Fruit fly (Drosophila melanogaster): ENCODE data around the gene mRpS11.
A peak's percentile ranks its signal among the peaks of the same experiment; 100 is the strongest.

Gene mRpS11

dm6 chr3R:17060244-17060664, 12.3 kb upstream of the mRpS11 start:
- TF ChIP-seq EcR (GFP tag; optimal IDR thresholded peaks at IDR 0.05) (no peak), CG10348 (GFP tag; IDR thresholded peaks at IDR 0.05) (no peak), Ets98B (GFP tag; IDR thresholded peaks at IDR 0.05) (peak; percentile 42), CG34367 (tag; optimal IDR thresholded peaks at IDR 0.05) (peak; percentile 39), CG8159 (tag; optimal IDR thresholded peaks at IDR 0.05) (peak; percentile 79), Snoo (tag; optimal IDR thresholded peaks at IDR 0.05) (no peak), Pif1B (GFP tag; optimal IDR thresholded peaks at IDR 0.05) (peak; percentile 74), CG12605 (GFP tag; IDR thresholded peaks at IDR 0.05) (0 out of 2 replicates have a peak, but pooled peaks have one; percentile 29), CG17806 (tag; optimal IDR thresholded peaks at IDR 0.05) (peak; percentile 67), D1 (tag; optimal IDR thresholded peaks at IDR 0.05) (peak; percentile 65), CG14655 (GFP tag; optimal IDR thresholded peaks at IDR 0.05) (peak; percentile 90), CG15710 (tag; optimal IDR thresholded peaks at IDR 0.05) (peak; percentile 70), rn (GFP tag; IDR thresholded peaks at IDR 0.05) (no peak; the same call in 1 of the 2 replicates), CG4496 (GFP tag; IDR thresholded peaks at IDR 0.05) (peak; percentile 77), fd96Ca (GFP tag; IDR thresholded peaks at IDR 0.05) (0 out of 3 replicates have a peak, but pooled peaks have one; percentile 6), CG13204 (GFP tag; optimal IDR thresholded peaks at IDR 0.05) (no peak), Pif1A (GFP tag; optimal IDR thresholded peaks at IDR 0.05) (peak; percentile 77), CG9948 (tag; optimal IDR thresholded peaks at IDR 0.05) (peak; percentile 75), CG32121 (GFP tag; IDR thresholded peaks at IDR 0.05) (no peak; the same call in 1 of the 2 replicates), gl (tag; optimal IDR thresholded peaks at IDR 0.05) (peak; percentile 13), CG8301 (tag; optimal IDR thresholded peaks at IDR 0.05) (peak; percentile 78)

- no peak for TF ChIP-seq Pif1B (GFP tag; optimal IDR thresholded peaks at IDR 0.05)
- no peak for TF ChIP-seq CG13204 (GFP tag; optimal IDR thresholded peaks at IDR 0.05)
- TF ChIP-seq D1 (tag; optimal IDR thresholded peaks at IDR 0.05) = no peak
- no peak for TF ChIP-seq CG10348 (GFP tag; IDR thresholded peaks at IDR 0.05)
These were observed 11.6 kb upstream of the mRpS11 start for dm6 chr3R:17060809-17061394.

dm6 chr3R:17061736-17062371, 10.7 kb upstream of the mRpS11 start:
- TF ChIP-seq CG13204 (GFP tag; optimal IDR thresholded peaks at IDR 0.05) (peak; percentile 92), Snoo (tag; optimal IDR thresholded peaks at IDR 0.05) (peak; percentile 51), CG8301 (tag; optimal IDR thresholded peaks at IDR 0.05) (no peak), CG8159 (tag; optimal IDR thresholded peaks at IDR 0.05) (no peak), EcR (GFP tag; optimal IDR thresholded peaks at IDR 0.05) (peak; percentile 78), fd96Ca (GFP tag; IDR thresholded peaks at IDR 0.05) (0 out of 3 replicates have a peak, but pooled peaks have one; percentile 24), CG9948 (tag; optimal IDR thresholded peaks at IDR 0.05) (no peak)

DNA sequence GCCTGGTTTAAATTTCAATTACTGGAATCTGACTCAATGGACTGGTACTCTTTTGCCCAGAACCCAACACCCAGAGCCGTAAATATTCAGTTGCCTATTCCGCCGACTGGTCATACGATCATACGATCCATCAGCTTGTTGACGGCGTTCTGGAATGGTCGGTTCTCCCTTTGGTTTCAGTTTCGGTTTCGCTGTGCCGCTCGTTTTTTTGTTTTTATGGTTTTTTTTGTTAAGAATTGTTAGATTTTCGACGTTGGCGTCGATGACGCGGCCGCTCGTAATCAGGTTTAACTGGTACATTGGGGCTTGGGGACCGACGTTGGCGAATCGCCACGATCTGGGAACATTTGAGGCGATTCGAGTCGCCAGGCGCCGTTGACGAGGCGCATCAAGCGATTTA, 9.8 kb upstream of the mRpS11 start:
- TF ChIP-seq CG10348 (GFP tag; IDR thresholded peaks at IDR 0.05) = no peak
- no peak for TF ChIP-seq CG13204 (GFP tag; optimal IDR thresholded peaks at IDR 0.05)
- 0 out of 3 replicates have a peak, but pooled peaks have one; percentile 47 for TF ChIP-seq CG4496 (GFP tag; IDR thresholded peaks at IDR 0.05)

dm6 chr3R:17063763-17064162, 8.8 kb upstream of the mRpS11 start:
- TF ChIP-seq CG13204 (GFP tag; optimal IDR thresholded peaks at IDR 0.05) (no peak), CG4496 (GFP tag; IDR thresholded peaks at IDR 0.05) (0 out of 3 replicates have a peak, but pooled peaks have one; percentile 17)

DNA sequence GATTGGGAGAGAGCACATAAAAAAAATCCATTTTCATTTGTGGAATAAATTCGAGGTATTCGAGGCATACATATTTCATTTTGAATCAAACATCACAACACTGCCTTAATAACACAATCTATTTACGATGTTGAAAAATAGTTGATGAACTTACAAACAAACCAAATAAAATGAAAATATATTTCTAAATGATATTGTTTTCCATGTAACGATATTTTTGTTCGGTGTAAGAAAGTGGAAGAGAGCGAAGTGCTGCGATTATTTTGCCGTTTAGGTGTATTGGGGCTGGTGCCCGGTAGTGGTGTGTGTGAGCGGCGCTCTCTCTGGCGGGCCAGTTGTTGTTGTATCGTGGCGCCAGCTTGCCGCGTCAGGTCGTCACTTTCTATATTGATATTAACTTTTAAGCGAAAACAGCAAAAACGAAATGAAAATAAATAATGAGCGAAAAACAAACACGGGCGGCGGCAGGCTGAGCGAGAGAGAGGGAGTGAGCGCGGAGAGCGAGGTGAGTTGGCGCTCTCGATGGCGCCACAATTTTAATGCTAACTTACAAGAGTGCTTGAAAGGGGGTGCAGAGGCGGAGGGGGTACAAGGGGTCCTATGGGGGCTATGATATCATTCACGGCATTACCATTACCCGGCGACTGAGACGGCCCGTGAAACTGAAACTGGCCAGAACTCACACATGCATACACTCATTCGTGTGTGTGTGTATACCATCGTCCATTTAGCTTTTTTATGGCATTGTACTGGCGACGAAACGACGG, 7.3 kb upstream of the mRpS11 start:
- TF ChIP-seq Pif1B (GFP tag; optimal IDR thresholded peaks at IDR 0.05) (peak; percentile 95), gl (tag; optimal IDR thresholded peaks at IDR 0.05) (peak; percentile 74), CG12605 (GFP tag; IDR thresholded peaks at IDR 0.05) (peak; percentile 78), EcR (GFP tag; optimal IDR thresholded peaks at IDR 0.05) (peak; percentile 81), CG4496 (GFP tag; IDR thresholded peaks at IDR 0.05) (peak; percentile 87), D1 (tag; optimal IDR thresholded peaks at IDR 0.05) (peak; percentile 85), Snoo (tag; optimal IDR thresholded peaks at IDR 0.05) (peak; percentile 94), fd96Ca (GFP tag; IDR thresholded peaks at IDR 0.05) (peak; percentile 71), CG34367 (tag; optimal IDR thresholded peaks at IDR 0.05) (peak; percentile 86), Ets98B (GFP tag; IDR thresholded peaks at IDR 0.05) (peak; percentile 89), CG10348 (GFP tag; IDR thresholded peaks at IDR 0.05) (peak; percentile 35; the same call in 1 of the 2 replicates), CG17806 (tag; optimal IDR thresholded peaks at IDR 0.05) (peak; percentile 92), CG15710 (tag; optimal IDR thresholded peaks at IDR 0.05) (peak; percentile 85), CG14655 (GFP tag; optimal IDR thresholded peaks at IDR 0.05) (peak; percentile 92), CG8159 (tag; optimal IDR thresholded peaks at IDR 0.05) (peak; percentile 92), CG32121 (GFP tag; IDR thresholded peaks at IDR 0.05) (peak; percentile 88; the same call in 1 of the 2 replicates), rn (GFP tag; IDR thresholded peaks at IDR 0.05) (peak; percentile 51), Pif1A (GFP tag; optimal IDR thresholded peaks at IDR 0.05) (peak; percentile 94), CG8301 (tag; optimal IDR thresholded peaks at IDR 0.05) (peak; percentile 95), CG9948 (tag; optimal IDR thresholded peaks at IDR 0.05) (peak; percentile 94), CG13204 (GFP tag; optimal IDR thresholded peaks at IDR 0.05) (peak; percentile 92)

All from whole organism, pupa.